Fruit fly (Drosophila melanogaster): ENCODE measurements around the gene Mcr.
A peak's percentile ranks its signal among the peaks of the same experiment; 100 is the strongest.

The Mcr gene

DNA sequence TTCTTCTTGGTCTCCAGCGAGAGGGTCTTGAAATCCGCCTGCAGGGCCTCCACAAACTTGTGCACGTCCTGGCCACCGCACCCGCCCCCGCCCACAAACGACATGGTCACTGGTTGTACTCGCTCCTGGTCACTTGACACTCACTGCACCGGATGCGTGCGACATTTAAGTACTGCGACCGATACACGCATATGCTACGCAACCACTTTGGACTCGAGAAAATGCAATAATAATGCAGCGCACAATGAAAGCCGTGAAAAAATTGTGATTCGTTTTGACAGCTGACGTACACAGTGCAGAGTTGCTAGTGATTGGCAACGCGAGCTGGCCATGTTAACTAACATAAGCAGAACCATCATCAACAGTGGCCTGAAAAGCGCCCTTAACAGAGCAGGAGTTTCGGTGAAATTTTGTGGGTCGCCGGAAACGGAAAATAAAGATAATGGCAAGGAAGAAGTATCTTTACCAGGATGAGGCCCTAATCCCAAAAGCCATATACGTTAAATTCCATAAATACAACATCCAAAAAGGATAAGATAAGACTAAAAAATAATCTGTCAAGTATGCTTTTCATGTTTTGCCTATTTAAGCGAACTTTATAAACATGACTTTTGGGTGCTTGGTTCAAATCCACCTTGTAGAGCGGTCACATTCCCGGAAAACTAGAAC, 41.1 kb upstream of the Mcr start, which contains the start of the genes mon2 and CG8673 (continued):
- TF ChIP-seq CG1647 (GFP tag; optimal IDR thresholded peaks at IDR 0.05) (no peak), CG16863 (GFP tag; optimal IDR thresholded peaks at IDR 0.05) (no peak), Ets65A (GFP tag) (peak; percentile 81), D (optimal IDR thresholded peaks at IDR 0.05) (no peak), D (GFP tag; optimal IDR thresholded peaks at IDR 0.05) (no peak), Dek (tag; optimal IDR thresholded peaks at IDR 0.05) (no peak), CG10462 (GFP tag; optimal IDR thresholded peaks at IDR 0.05) (no peak), CG4854 (GFP tag; optimal IDR thresholded peaks at IDR 0.05) (peak; percentile 63), CG1529 (GFP tag; optimal IDR thresholded peaks at IDR 0.05) (no peak), sens (GFP tag) (peak; percentile 30), CG5953 (GFP tag; IDR thresholded peaks at IDR 0.05) (no peak), bab2 (GFP tag; optimal IDR thresholded peaks at IDR 0.05) (no peak), Bgb (GFP tag; IDR thresholded peaks at IDR 0.05; ENCODE audit: partially characterized antibody) (no peak), Dbx (GFP tag; IDR thresholded peaks at IDR 0.05) (no peak), Atf3 (GFP tag; optimal IDR thresholded peaks at IDR 0.05) (no peak), hkb (optimal IDR thresholded peaks at IDR 0.05) (no peak), hkb (GFP tag; IDR thresholded peaks at IDR 0.05) (no peak), phol (tag; optimal IDR thresholded peaks at IDR 0.05) (no peak), CG2116 (GFP tag; optimal IDR thresholded peaks at IDR 0.05) (peak; percentile 96), BEAF-32 (GFP tag; optimal IDR thresholded peaks at IDR 0.05) (peak; percentile 3), CG43689 (GFP tag; IDR thresholded peaks at IDR 0.05) (no peak), CG11398 (GFP tag; optimal IDR thresholded peaks at IDR 0.05) (no peak), Optix (GFP tag; IDR thresholded peaks at IDR 0.05) (no peak), HLHmδ (GFP tag; optimal IDR thresholded peaks at IDR 0.05) (no peak), CG9215 (GFP tag; IDR thresholded peaks at IDR 0.05) (no peak)

DNA sequence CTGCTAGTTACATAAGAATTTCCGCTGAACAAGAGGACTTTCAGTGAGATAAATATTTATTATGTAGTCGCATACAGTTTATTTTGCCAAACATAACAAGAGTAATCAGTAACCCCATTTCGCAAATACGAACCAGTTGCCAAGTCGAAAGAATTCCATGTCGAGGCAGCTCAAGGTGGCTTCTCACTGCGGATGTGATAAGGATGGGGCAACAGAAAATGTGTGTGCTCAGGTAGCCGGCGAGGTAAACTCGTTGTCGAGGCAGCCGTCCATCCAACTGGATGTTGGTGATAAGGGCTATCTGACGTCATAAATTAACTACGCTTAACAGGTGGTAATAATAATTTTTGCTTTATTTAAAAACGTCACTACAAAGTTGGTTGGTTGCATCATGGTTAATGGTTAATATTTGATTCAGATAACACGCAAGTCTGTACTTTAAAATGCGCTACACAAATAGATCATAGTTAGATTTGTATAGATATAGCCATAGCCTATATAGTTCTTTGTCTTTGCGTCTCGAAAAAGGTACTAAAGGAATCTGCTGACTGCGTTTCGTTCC, 33.9 kb upstream of the Mcr start:
- TF ChIP-seq fd96Cb (tag; optimal IDR thresholded peaks at IDR 0.05), result no peak
- TF ChIP-seq sqz (GFP tag; optimal IDR thresholded peaks at IDR 0.05), result no peak
- TF ChIP-seq rib (GFP tag; IDR thresholded peaks at IDR 0.05), result no peak
- TF ChIP-seq sug (tag; optimal IDR thresholded peaks at IDR 0.05), result peak; percentile 55
- no peak for TF ChIP-seq dati (GFP tag; IDR thresholded peaks at IDR 0.05)
- TF ChIP-seq CG7963 (GFP tag; IDR thresholded peaks at IDR 0.05; ENCODE audit: partially characterized antibody), result no peak
- TF ChIP-seq knrl (GFP tag; IDR thresholded peaks at IDR 0.05; ENCODE audit: partially characterized antibody), result no peak
- no peak for TF ChIP-seq zfh1 (GFP tag; IDR thresholded peaks at IDR 0.05)
- TF ChIP-seq mld (GFP tag; IDR thresholded peaks at IDR 0.05; ENCODE audit: partially characterized antibody), result no peak
- TF ChIP-seq CG2678 (tag; optimal IDR thresholded peaks at IDR 0.05), result no peak
- no peak for TF ChIP-seq CG12219 (GFP tag; optimal IDR thresholded peaks at IDR 0.05)
- TF ChIP-seq CG12659 (GFP tag; optimal IDR thresholded peaks at IDR 0.05), result no peak
- no peak for TF ChIP-seq ATbp (GFP tag; optimal IDR thresholded peaks at IDR 0.05)
- no peak for TF ChIP-seq run (tag; optimal IDR thresholded peaks at IDR 0.05)
- TF ChIP-seq CG18476 (GFP tag; optimal IDR thresholded peaks at IDR 0.05), result no peak
- no peak for TF ChIP-seq Dbx (GFP tag; IDR thresholded peaks at IDR 0.05)
- TF ChIP-seq CG17612 (GFP tag; IDR thresholded peaks at IDR 0.05), result no peak
- TF ChIP-seq repo (GFP tag; optimal IDR thresholded peaks at IDR 0.05), result no peak
- TF ChIP-seq hkb (optimal IDR thresholded peaks at IDR 0.05), result no peak
- TF ChIP-seq hkb (GFP tag; IDR thresholded peaks at IDR 0.05), result no peak
- no peak for TF ChIP-seq ac (GFP tag; optimal IDR thresholded peaks at IDR 0.05)
- peak; percentile 48 for TF ChIP-seq CG34376 (GFP tag; optimal IDR thresholded peaks at IDR 0.05)
- no peak for TF ChIP-seq Deaf1 (tag; optimal IDR thresholded peaks at IDR 0.05)
- TF ChIP-seq CG2199 (GFP tag; IDR thresholded peaks at IDR 0.05), result 0 out of 3 replicates have a peak, but pooled peaks have one; percentile 29
- no peak for TF ChIP-seq CG2129 (GFP tag; IDR thresholded peaks at IDR 0.05; ENCODE audit: partially characterized antibody)
- no peak for TF ChIP-seq sr (GFP tag; IDR thresholded peaks at IDR 0.05)
- TF ChIP-seq Rx (GFP tag; IDR thresholded peaks at IDR 0.05), result no peak
- TF ChIP-seq TFAM (GFP tag; optimal IDR thresholded peaks at IDR 0.05), result no peak
- TF ChIP-seq CG6254 (GFP tag; optimal IDR thresholded peaks at IDR 0.05), result no peak
